Fruit fly (Drosophila melanogaster) whole organism, embryonic: ENCODE data around the gene CG14194.

Source experiments
- Aef1 ChIP-seq: fragments of 200-800 bp; sonication (Bioruptor generic); IDR thresholded peaks from 3 replicates; pipeline ENCODE4 v1.3.6; 2022; ENCODE audit warnings: missing biosample characterization, missing genetic modification characterization
- Atf3 ChIP-seq: fragments of 200-800 bp; sonication (Bioruptor generic); optimal IDR thresholded peaks from 3 replicates; lab custom pipeline; 2016; ENCODE audit warnings: missing biosample characterization, missing genetic modification characterization
- CG10147 ChIP-seq: fragments of 200-800 bp; sonication (Bioruptor generic); optimal IDR thresholded peaks from 2 replicates; lab custom pipeline; 2019; ENCODE audit warnings: missing biosample characterization, mild to moderate bottlenecking, missing genetic modification characterization, moderate library complexity
- CG11456 ChIP-seq: fragments of 200-800 bp; sonication (Bioruptor generic); IDR thresholded peaks from 3 replicates; pipeline ENCODE4 v1.3.6; 2022; ENCODE audit warnings: missing biosample characterization, missing genetic modification characterization
- CG11504 ChIP-seq: fragments of 200-800 bp; sonication (Bioruptor generic); optimal IDR thresholded peaks from 3 replicates; lab custom pipeline; 2019; ENCODE audit warnings: missing biosample characterization, mild to moderate bottlenecking, missing genetic modification characterization, moderate library complexity
- CG12071 ChIP-seq: fragments of 200-800 bp; sonication (Bioruptor generic); optimal IDR thresholded peaks from 3 replicates; lab custom pipeline; 2018; ENCODE audit warnings: missing biosample characterization, mild to moderate bottlenecking, missing genetic modification characterization
- CG13894 ChIP-seq: fragments of 200-800 bp; sonication (Bioruptor generic); optimal IDR thresholded peaks from 3 replicates; lab custom pipeline; 2018; ENCODE audit warnings: missing biosample characterization, mild to moderate bottlenecking, missing genetic modification characterization, moderate library complexity
- CG15514 ChIP-seq: fragments of 200-800 bp; sonication (Bioruptor generic); optimal IDR thresholded peaks from 3 replicates; lab custom pipeline; 2017; ENCODE audit warnings: missing biosample characterization, missing genetic modification characterization, mild to moderate bottlenecking, moderate library complexity, missing genetic modification reagents
- CG1603 ChIP-seq: fragments of 200-800 bp; sonication (Bioruptor generic); optimal IDR thresholded peaks from 2 replicates; lab custom pipeline; 2019; ENCODE audit warnings: missing biosample characterization, mild to moderate bottlenecking, missing genetic modification characterization, moderate library complexity
- CG18011 ChIP-seq: fragments of 200-800 bp; sonication (Bioruptor generic); optimal IDR thresholded peaks from 2 replicates; lab custom pipeline; 2017; ENCODE audit warnings: missing biosample characterization, missing genetic modification characterization, mild to moderate bottlenecking, moderate library complexity, missing genotype
- CG3065 ChIP-seq: fragments of 200-800 bp; sonication (Bioruptor generic); optimal IDR thresholded peaks from 2 replicates; lab custom pipeline; 2016; ENCODE audit warnings: missing biosample characterization, missing genetic modification characterization
- CG34224 ChIP-seq: fragments of 200-800 bp; sonication (Bioruptor generic); IDR thresholded peaks from 3 replicates; pipeline ENCODE4 v1.3.6; 2022; ENCODE audit warnings: missing biosample characterization, missing genetic modification characterization; ENCODE audit not compliant: partially characterized antibody
- CG3847 ChIP-seq: fragments of 200-800 bp; sonication (Bioruptor generic); IDR thresholded peaks from 2 replicates; pipeline ENCODE4 v1.3.6; 2022; ENCODE audit warnings: missing biosample characterization, missing genetic modification characterization
- CG4617 ChIP-seq: fragments of 200-800 bp; sonication (Bioruptor generic); optimal IDR thresholded peaks from 3 replicates; lab custom pipeline; 2016; ENCODE audit warnings: missing biosample characterization, missing genetic modification characterization, borderline replicate concordance
- CG7556 ChIP-seq: fragments of 200-800 bp; sonication (Bioruptor generic); optimal IDR thresholded peaks from 2 replicates; lab custom pipeline; 2017; ENCODE audit warnings: missing biosample characterization, mild to moderate bottlenecking, missing genetic modification characterization
- CG8290 ChIP-seq, 3 experiments: fragments of 200-800 bp; sonication (Bioruptor generic); optimal IDR thresholded peaks; 2 replicates each; lab custom pipeline; 2016 to 2019; ENCODE audit warnings: missing biosample characterization in 3 of 3, missing genetic modification characterization in 3 of 3, mild to moderate bottlenecking in 2 of 3, moderate library complexity in 1 of 3
- CG9215 ChIP-seq: fragments of 200-800 bp; sonication (Bioruptor generic); IDR thresholded peaks from 2 replicates; pipeline ENCODE4 v1.3.6; 2022; ENCODE audit warnings: missing biosample characterization, missing genetic modification characterization
- CoRest ChIP-seq: fragments of 200-800 bp; sonication (Bioruptor generic); optimal IDR thresholded peaks from 3 replicates; lab custom pipeline; 2018; ENCODE audit warnings: missing biosample characterization, mild to moderate bottlenecking, missing genetic modification characterization, moderate library complexity
- Deaf1 ChIP-seq: fragments of 200-800 bp; optimal IDR thresholded peaks from 3 replicates; lab custom pipeline; 2019; ENCODE audit warnings: missing biosample characterization, mild to moderate bottlenecking, missing genetic modification characterization, moderate library complexity
- Dfd ChIP-seq, 2 experiments: fragments of >200 bp; optimal IDR thresholded peaks; 2 replicates each; lab custom pipeline; 2017; ENCODE audit warnings: missing biosample characterization in 2 of 2, missing genetic modification characterization in 2 of 2
- Dp ChIP-seq: fragments of 200-800 bp; sonication (Bioruptor generic); optimal IDR thresholded peaks from 2 replicates; lab custom pipeline; 2018; ENCODE audit warnings: missing biosample characterization, mild to moderate bottlenecking, missing genetic modification characterization, moderate library complexity
- Drgx ChIP-seq: fragments of 200-800 bp; sonication (Bioruptor generic); IDR thresholded peaks from 2 replicates; pipeline ENCODE4 v1.3.6; 2022; ENCODE audit warnings: missing biosample characterization, missing genetic modification characterization
- HLH54F ChIP-seq: fragments of 200-800 bp; sonication (Bioruptor generic); optimal IDR thresholded peaks from 3 replicates; lab custom pipeline; 2016; ENCODE audit warnings: missing biosample characterization, missing genetic modification characterization
- Oaz ChIP-seq: fragments of 200-800 bp; sonication (Bioruptor generic); IDR thresholded peaks from 2 replicates; pipeline ENCODE4 v1.3.6; 2022; ENCODE audit warnings: missing biosample characterization, missing genetic modification characterization
- Optix ChIP-seq: fragments of 200-800 bp; sonication (Bioruptor generic); IDR thresholded peaks from 3 replicates; pipeline ENCODE4 v1.3.6; 2022; ENCODE audit warnings: missing biosample characterization, missing genetic modification characterization
- PHDP ChIP-seq: fragments of 200-800 bp; sonication (Bioruptor generic); optimal IDR thresholded peaks from 3 replicates; lab custom pipeline; 2018; ENCODE audit warnings: missing biosample characterization, mild to moderate bottlenecking, missing genetic modification characterization, moderate library complexity
- Rfx ChIP-seq: fragments of 200-800 bp; sonication (Bioruptor generic); IDR thresholded peaks from 2 replicates; pipeline ENCODE4 v1.3.6; 2022; ENCODE audit warnings: missing biosample characterization, missing genetic modification characterization
- Rx ChIP-seq: fragments of 200-800 bp; sonication (Bioruptor generic); IDR thresholded peaks from 2 replicates; pipeline ENCODE4 v1.3.6; 2022; ENCODE audit warnings: missing biosample characterization, missing genetic modification characterization
- Six4 ChIP-seq: fragments of 200-800 bp; sonication (Bioruptor generic); optimal IDR thresholded peaks from 2 replicates; lab custom pipeline; 2016; ENCODE audit warnings: missing biosample characterization, missing genetic modification characterization
- Xrp1 ChIP-seq: fragments of 200-800 bp; sonication (Bioruptor generic); IDR thresholded peaks from 2 replicates; pipeline ENCODE4 v1.3.6; 2022; ENCODE audit warnings: missing biosample characterization, missing genetic modification characterization
- al ChIP-seq: fragments of 200-800 bp; sonication (Bioruptor generic); IDR thresholded peaks from 2 replicates; pipeline ENCODE4 v1.3.6; 2022; ENCODE audit warnings: missing biosample characterization, missing genetic modification characterization
- ara ChIP-seq: fragments of 200-800 bp; sonication (Bioruptor generic); IDR thresholded peaks from 2 replicates; pipeline ENCODE4 v1.3.6; 2022; ENCODE audit warnings: missing biosample characterization, missing genetic modification characterization
- ato ChIP-seq: fragments of 200-800 bp; sonication (Bioruptor generic); IDR thresholded peaks from 2 replicates; pipeline ENCODE4 v1.3.6; 2022; ENCODE audit warnings: missing biosample characterization, missing genetic modification characterization; ENCODE audit not compliant: partially characterized antibody
- bigmax ChIP-seq: fragments of 200-800 bp; sonication (Bioruptor generic); optimal IDR thresholded peaks from 2 replicates; lab custom pipeline; 2018; ENCODE audit warnings: missing biosample characterization, mild to moderate bottlenecking, missing genetic modification characterization
- crc ChIP-seq: fragments of 200-800 bp; sonication (Bioruptor generic); optimal IDR thresholded peaks from 2 replicates; lab custom pipeline; 2016; ENCODE audit warnings: missing biosample characterization, missing genetic modification characterization
- crol ChIP-seq: fragments of 200-800 bp; sonication (Bioruptor generic); IDR thresholded peaks from 2 replicates; pipeline ENCODE4 v1.3.6; 2022; ENCODE audit warnings: missing biosample characterization, missing genetic modification characterization
- dan ChIP-seq: fragments of 200-800 bp; sonication (Bioruptor generic); IDR thresholded peaks from 2 replicates; pipeline ENCODE4 v1.3.6; 2022; ENCODE audit warnings: missing biosample characterization, missing genetic modification characterization
- dpn ChIP-seq, 2 experiments: fragments of 200-800 bp; sonication (Bioruptor generic); optimal IDR thresholded peaks; 3 replicates each; lab custom pipeline; 2016; ENCODE audit warnings: missing biosample characterization in 2 of 2, missing genetic modification characterization in 2 of 2
- fd3F ChIP-seq: fragments of 200-800 bp; sonication (Bioruptor generic); optimal IDR thresholded peaks from 2 replicates; lab custom pipeline; 2018; ENCODE audit warnings: missing biosample characterization, mild to moderate bottlenecking, missing genetic modification characterization, moderate library complexity
- fru ChIP-seq: fragments of >200 bp; optimal IDR thresholded peaks from 2 replicates; lab custom pipeline; 2017
- grn ChIP-seq: fragments of 200-800 bp; sonication (Bioruptor generic); optimal IDR thresholded peaks from 3 replicates; lab custom pipeline; 2017; ENCODE audit warnings: missing biosample characterization, missing genetic modification characterization
- ind ChIP-seq: fragments of 200-800 bp; sonication (Bioruptor generic); optimal IDR thresholded peaks from 3 replicates; lab custom pipeline; 2016; ENCODE audit warnings: missing biosample characterization, missing genetic modification characterization
- jigr1 ChIP-seq: fragments of 200-800 bp; sonication (Bioruptor generic); IDR thresholded peaks from 3 replicates; pipeline ENCODE4 v1.3.6; 2022; ENCODE audit warnings: missing biosample characterization, missing genetic modification characterization
- jumu ChIP-seq: fragments of 200-800 bp; sonication (Bioruptor generic); optimal IDR thresholded peaks from 3 replicates; lab custom pipeline; 2016; ENCODE audit warnings: missing biosample characterization, missing genetic modification characterization
- knrl ChIP-seq: fragments of 200-800 bp; sonication (Bioruptor generic); IDR thresholded peaks from 3 replicates; pipeline ENCODE4 v1.3.6; 2022; ENCODE audit warnings: missing biosample characterization, missing genetic modification characterization; ENCODE audit not compliant: partially characterized antibody
- luna ChIP-seq: fragments of 200-800 bp; sonication (Bioruptor generic); optimal IDR thresholded peaks from 2 replicates; lab custom pipeline; 2016; ENCODE audit warnings: missing biosample characterization, missing genetic modification characterization
- slbo ChIP-seq: fragments of 200-800 bp; sonication (Bioruptor generic); IDR thresholded peaks from 2 replicates; pipeline ENCODE4 v1.3.6; 2022; ENCODE audit warnings: missing biosample characterization, missing genetic modification characterization
- sqz ChIP-seq: fragments of 200-800 bp; sonication (Bioruptor generic); optimal IDR thresholded peaks from 3 replicates; lab custom pipeline; 2018; ENCODE audit warnings: missing biosample characterization, mild to moderate bottlenecking, missing genetic modification characterization
- tap ChIP-seq: fragments of 200-800 bp; optimal IDR thresholded peaks from 3 replicates; lab custom pipeline; 2019; ENCODE audit warnings: missing biosample characterization, mild to moderate bottlenecking, missing genetic modification characterization, moderate library complexity
- tio ChIP-seq: fragments of 200-800 bp; sonication (Bioruptor generic); optimal IDR thresholded peaks from 2 replicates; lab custom pipeline; 2017; ENCODE audit warnings: missing biosample characterization, missing genetic modification characterization, inconsistent platforms
- zf30C ChIP-seq: fragments of 200-800 bp; sonication (Bioruptor generic); optimal IDR thresholded peaks from 3 replicates; lab custom pipeline; 2018; ENCODE audit warnings: missing biosample characterization, mild to moderate bottlenecking, missing genetic modification characterization

The CG14194 gene

DNA sequence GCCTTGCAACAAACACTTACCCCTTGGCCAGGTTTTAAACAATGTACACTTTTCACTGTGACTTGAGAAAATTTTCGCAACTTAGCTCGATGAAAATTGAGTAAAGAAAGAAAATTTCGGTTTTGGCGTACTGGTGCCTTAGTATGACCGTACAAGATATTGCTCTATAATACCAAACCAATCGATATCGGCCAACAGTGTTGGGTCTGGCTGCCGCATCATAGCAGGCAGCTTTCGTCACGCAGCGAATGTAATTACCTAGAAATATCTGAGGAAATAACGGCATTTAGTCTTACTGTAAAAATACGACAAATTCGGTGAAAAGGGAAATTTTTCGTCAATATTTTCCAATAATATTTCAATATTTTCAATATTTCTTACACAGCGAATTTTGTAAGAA lies 14.7 kb downstream of the CG14194 start, which contains the start of gene Ulp1 (continued):
- peak; percentile 28; the same call in 1 of the 2 replicates for TF ChIP-seq slbo (GFP tag; lab: Robert Waterston, UW)
- no peak for TF ChIP-seq CG3065
- TF ChIP-seq luna (GFP tag; lab: Kevin White, UChicago), result peak; percentile 10
- no peak for TF ChIP-seq CG9215
- TF ChIP-seq CG7556 (GFP tag; lab: Kevin White, UChicago), result no peak
- TF ChIP-seq bigmax (GFP tag; lab: Kevin White, UChicago), result no peak
- no peak for TF ChIP-seq Atf3 (GFP tag; lab: Kevin White, UChicago)
- peak; percentile 83 for TF ChIP-seq CG4617 (GFP tag; lab: Kevin White, UChicago)
- TF ChIP-seq crol (GFP tag; lab: Robert Waterston, UW), result no peak
- no peak for TF ChIP-seq Oaz (GFP tag; lab: Robert Waterston, UW)
- TF ChIP-seq Xrp1 (GFP tag; lab: Robert Waterston, UW), result no peak
- no peak for TF ChIP-seq Optix (GFP tag; lab: Robert Waterston, UW)
- no peak for TF ChIP-seq Aef1 (GFP tag; lab: Robert Waterston, UW)
- no peak for TF ChIP-seq zf30C
- no peak for TF ChIP-seq Dfd (GFP tag; optimal IDR thresholded peaks at IDR 0.05; lab: Kevin White, UChicago)
- TF ChIP-seq HLH54F (GFP tag; lab: Kevin White, UChicago), result peak; percentile 27
- TF ChIP-seq Deaf1 (tag; lab: Kevin White, UChicago), result no peak
- TF ChIP-seq CoRest (tag; lab: Kevin White, UChicago), result peak; percentile 48
- peak; percentile 32 for TF ChIP-seq jumu (GFP tag; lab: Kevin White, UChicago)
- no peak for TF ChIP-seq fd3F
- no peak for TF ChIP-seq PHDP (tag; lab: Kevin White, UChicago)
- peak; percentile 56 for TF ChIP-seq Dp (GFP tag; lab: Kevin White, UChicago)
- TF ChIP-seq ind (GFP tag; lab: Kevin White, UChicago), result peak; percentile 18
- TF ChIP-seq fru (lab: Kevin White, UChicago), result no peak
- TF ChIP-seq Rfx (GFP tag; lab: Robert Waterston, UW), result peak; percentile 34
- peak in 1 of 2 experiments; percentile 42 for TF ChIP-seq dpn (GFP tag; optimal IDR thresholded peaks at IDR 0.05; lab: Kevin White, UChicago)
- no peak for TF ChIP-seq crc (GFP tag; lab: Kevin White, UChicago)
- TF ChIP-seq ara, result no peak
- no peak for TF ChIP-seq CG10147 (GFP tag; lab: Kevin White, UChicago)
- no peak for TF ChIP-seq Drgx (GFP tag; lab: Robert Waterston, UW)
- peak; percentile 16; the same call in 1 of the 2 replicates for TF ChIP-seq CG3847 (GFP tag; lab: Robert Waterston, UW)
- TF ChIP-seq sqz (GFP tag; lab: Kevin White, UChicago), result no peak
- no peak for TF ChIP-seq grn
- no peak for TF ChIP-seq dan
- no peak for TF ChIP-seq tio (GFP tag; lab: Kevin White, UChicago)
- TF ChIP-seq CG11504 (tag; lab: Kevin White, UChicago), result no peak
- TF ChIP-seq tap (tag; lab: Kevin White, UChicago), result no peak
- TF ChIP-seq CG1603 (tag; lab: Kevin White, UChicago), result peak; percentile 78
- TF ChIP-seq CG11456, result 0 out of 3 replicates have a peak, but pooled peaks have one; percentile 59
- TF ChIP-seq Rx (GFP tag; lab: Robert Waterston, UW), result no peak
- TF ChIP-seq ato (GFP tag; lab: Robert Waterston, UW), result 0 out of 2 replicates have a peak, but pooled peaks have one; percentile 38
- TF ChIP-seq knrl (GFP tag; lab: Robert Waterston, UW), result peak; percentile 54; the same call in 2 of the 3 replicates
- no peak for TF ChIP-seq al (GFP tag; lab: Robert Waterston, UW)
- TF ChIP-seq CG12071, result no peak
- TF ChIP-seq CG34224 (GFP tag; lab: Robert Waterston, UW), result peak; percentile 17; the same call in 1 of the 3 replicates
- TF ChIP-seq Six4 (GFP tag; lab: Kevin White, UChicago), result no peak
- TF ChIP-seq CG8290 (GFP tag; optimal IDR thresholded peaks at IDR 0.05; lab: Kevin White, UChicago), result peak; percentile 55
- peak in 1 of 2 experiments; percentile 81 for TF ChIP-seq CG8290 (tag; optimal IDR thresholded peaks at IDR 0.05; lab: Kevin White, UChicago)
- TF ChIP-seq CG13894 (tag; lab: Kevin White, UChicago), result peak; percentile 39
- TF ChIP-seq CG18011 (GFP tag; lab: Kevin White, UChicago), result peak; percentile 98
- TF ChIP-seq jigr1 (GFP tag; lab: Robert Waterston, UW), result no peak
- TF ChIP-seq CG15514, result peak; percentile 57
